Worm (Caenorhabditis elegans) whole organism, mixed stage, embryonic: ENCODE measurements around the gene atf-7.

ENCODE experiments used
- blmp-1 ChIP-seq: fragments of 150-350 bp; optimal IDR thresholded peaks from 2 replicates; lab custom pipeline; 2014; ENCODE audit warnings: missing biosample characterization, missing genetic modification characterization
- ces-1 ChIP-seq: fragments of 150-350 bp; optimal IDR thresholded peaks from 2 replicates; lab custom pipeline; 2014; ENCODE audit warnings: missing biosample characterization, missing genetic modification reagents, missing genetic modification characterization
- elt-1 ChIP-seq: sonication (generic microtip); optimal IDR thresholded peaks from 2 replicates; lab custom pipeline; 2017; ENCODE audit warnings: missing genetic modification characterization, mild to moderate bottlenecking, missing compliant biosample characterization, antibody characterized with exemption, moderate library complexity, borderline replicate concordance; ENCODE audit not compliant: insufficient read depth
- mab-5 ChIP-seq: fragments of 150-350 bp; optimal IDR thresholded peaks from 2 replicates; lab custom pipeline; 2014; ENCODE audit warnings: missing biosample characterization, missing genetic modification characterization
- nhr-28 ChIP-seq: fragments of 150-350 bp; optimal IDR thresholded peaks from 2 replicates; lab custom pipeline; 2014; ENCODE audit warnings: missing biosample characterization, missing genetic modification characterization
- nhr-76 ChIP-seq: sonication (generic microtip); optimal IDR thresholded peaks from 2 replicates; lab custom pipeline; 2017; ENCODE audit warnings: missing biosample characterization, missing genetic modification characterization
- snpc-4 ChIP-seq: fragments of 150-350 bp; optimal IDR thresholded peaks from 2 replicates; lab custom pipeline; 2014; ENCODE audit warnings: missing biosample characterization, missing genetic modification characterization
- sptf-1 ChIP-seq: sonication (generic microtip); optimal IDR thresholded peaks from 2 replicates; lab custom pipeline; 2017; ENCODE audit warnings: mild to moderate bottlenecking, missing genetic modification characterization, moderate library complexity, missing compliant biosample characterization
- unc-62 ChIP-seq: fragments of 150-350 bp; optimal IDR thresholded peaks from 2 replicates; lab custom pipeline; 2014; ENCODE audit warnings: missing biosample characterization, missing genetic modification reagents, missing genetic modification characterization
- ztf-11 ChIP-seq: fragments of 150-350 bp; optimal IDR thresholded peaks from 2 replicates; lab custom pipeline; 2014; ENCODE audit warnings: missing biosample characterization, missing genetic modification characterization

DNA sequence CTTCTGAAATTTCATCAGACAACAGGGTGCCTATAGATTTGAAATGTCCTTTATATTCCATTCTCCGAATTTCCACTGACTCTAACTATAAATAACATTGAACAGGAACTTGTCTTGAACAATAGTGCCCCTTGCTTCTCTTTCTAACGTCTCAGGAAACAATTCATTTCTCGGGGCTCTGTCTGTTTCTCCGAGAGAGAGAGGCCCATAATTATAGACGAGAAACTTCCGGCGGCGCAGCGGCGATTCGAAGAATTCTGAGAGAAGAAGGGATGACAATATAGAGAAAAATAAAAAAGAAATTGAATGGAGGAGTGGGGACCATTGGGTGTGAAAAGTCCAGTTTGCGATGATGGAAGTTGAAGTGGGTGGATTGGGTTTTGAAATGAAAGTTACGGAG lies 38.6 kb downstream of the atf-7 start:
- TF ChIP-seq elt-1 (tag; lab: Kevin White, UChicago) (no peak), unc-62 (no peak), mab-5 (tag; lab: Kevin White, UChicago) (no peak), sptf-1 (no peak), nhr-76 (tag; lab: Kevin White, UChicago) (no peak), blmp-1 (tag; lab: Kevin White, UChicago) (no peak), ces-1 (GFP tag; lab: Kevin White, UChicago) (no peak), nhr-28 (no peak), ztf-11 (no peak), snpc-4 (tag; lab: Kevin White, UChicago) (no peak)
